Worm (Caenorhabditis elegans) whole organism, L4 larva: Measurements from ENCODE around the gene Y4C6B.2.
A peak's percentile ranks its signal among the peaks of the same experiment; 100 is the strongest.
"Not testable (repeated sequence)": the region's sequence is repeated elsewhere in the genome, so short reads cannot be mapped to it uniquely, and the experiment has no call there.

Experiments used
- D1046.2 ChIP-seq: fragments of 200-800 bp; sonication (Bioruptor generic); IDR thresholded peaks from 2 replicates; pipeline ENCODE4 v1.3.6; 2022; ENCODE audit warnings: missing genetic modification characterization, missing compliant biosample characterization
- T26A8.4 ChIP-seq: fragments of 200-800 bp; sonication (Bioruptor generic); IDR thresholded peaks from 2 replicates; pipeline ENCODE4 v1.3.6; 2022; ENCODE audit warnings: missing genetic modification characterization, missing compliant biosample characterization
- Y105C5A.15 ChIP-seq: fragments of 200-800 bp; sonication (Bioruptor generic); IDR thresholded peaks from 2 replicates; pipeline ENCODE4 v1.3.6; 2022; ENCODE audit warnings: missing genetic modification characterization, missing compliant biosample characterization
- Y75B8A.6 ChIP-seq: fragments of 200-800 bp; sonication (Bioruptor generic); IDR thresholded peaks from 2 replicates; pipeline ENCODE4 v1.3.6; 2022; ENCODE audit warnings: missing genetic modification reagents, missing genetic modification characterization, missing compliant biosample characterization
- aha-1 ChIP-seq: fragments of 150-350 bp; peaks from one replicate; lab custom pipeline; 2014; ENCODE audit warnings: missing biosample characterization, missing genetic modification characterization
- arid-1 ChIP-seq: fragments of 200-800 bp; sonication (Bioruptor generic); conservative IDR thresholded peaks from 2 replicates; pipeline ENCODE4 v1.3.6; 2022; ENCODE audit warnings: missing genetic modification reagents, missing genetic modification characterization, missing compliant biosample characterization
- ctbp-1 ChIP-seq: fragments of 200-800 bp; sonication (Bioruptor generic); IDR thresholded peaks from 2 replicates; pipeline ENCODE4 v1.3.6; 2022; ENCODE audit warnings: missing genetic modification reagents, missing genetic modification characterization, missing compliant biosample characterization
- daf-16 ChIP-seq, 3 experiments: sonication (generic microtip); optimal IDR thresholded peaks; 2 replicates each; lab custom pipeline; 2016 to 2017; ENCODE audit warnings: missing genetic modification characterization in 3 of 3, missing genetic modification reagents in 3 of 3, mild to moderate bottlenecking in 2 of 3, missing compliant biosample characterization in 2 of 3, missing biosample characterization in 1 of 3, moderate library complexity in 1 of 3
- dmd-6 ChIP-seq: fragments of 200-800 bp; sonication (Bioruptor generic); IDR thresholded peaks from 2 replicates; pipeline ENCODE4 v1.3.6; 2022; ENCODE audit warnings: missing genetic modification reagents, missing genetic modification characterization, missing compliant biosample characterization
- dmd-9 ChIP-seq: fragments of 200-800 bp; sonication (Bioruptor generic); IDR thresholded peaks from 2 replicates; pipeline ENCODE4 v1.3.6; 2022; ENCODE audit warnings: missing genetic modification reagents, missing genetic modification characterization, missing compliant biosample characterization
- dve-1 ChIP-seq: sonication (generic microtip); optimal IDR thresholded peaks from 2 replicates; lab custom pipeline; 2017; ENCODE audit warnings: antibody characterized with exemption, mild to moderate bottlenecking, missing genetic modification characterization, missing compliant biosample characterization; ENCODE audit not compliant: insufficient read depth
- egl-43 ChIP-seq: fragments of 200-800 bp; sonication (Bioruptor generic); IDR thresholded peaks from 2 replicates; pipeline ENCODE4 v1.3.6; 2022; ENCODE audit warnings: missing genetic modification reagents, missing genetic modification characterization, missing compliant biosample characterization
- gei-8 ChIP-seq: fragments of 200-800 bp; sonication (Bioruptor generic); optimal IDR thresholded peaks from 2 replicates; lab custom pipeline; 2018; ENCODE audit warnings: mild to moderate bottlenecking, missing genetic modification characterization, missing compliant biosample characterization
- hif-1 ChIP-seq, 2 experiments: sonication (generic microtip); optimal IDR thresholded peaks; 2 replicates each; lab custom pipeline; 2016 to 2017; ENCODE audit warnings: missing compliant biosample characterization in 2 of 2, missing genetic modification characterization in 2 of 2, missing genetic modification reagents in 2 of 2, missing genotype in 2 of 2, mild to moderate bottlenecking in 1 of 2
- hlh-11 ChIP-seq: fragments of 200-800 bp; sonication (Bioruptor generic); optimal IDR thresholded peaks from 2 replicates; lab custom pipeline; 2018; ENCODE audit warnings: mild to moderate bottlenecking, missing genetic modification characterization, missing compliant biosample characterization
- jun-1 ChIP-seq: fragments of 150-350 bp; optimal IDR thresholded peaks from 2 replicates; lab custom pipeline; 2014; ENCODE audit warnings: missing biosample characterization, missing genetic modification reagents, missing genetic modification characterization
- lin-15B ChIP-seq: fragments of 150-350 bp; sonication (generic microtip); optimal IDR thresholded peaks from 3 replicates; lab custom pipeline; 2014; ENCODE audit warnings: missing biosample characterization, missing genetic modification characterization
- lin-29 ChIP-seq: fragments of 200-800 bp; sonication (Bioruptor generic); IDR thresholded peaks from 2 replicates; pipeline ENCODE4 v1.3.6; 2022; ENCODE audit warnings: missing genetic modification reagents, missing genetic modification characterization, missing compliant biosample characterization
- lin-38 ChIP-seq: fragments of 200-800 bp; sonication (Bioruptor generic); IDR thresholded peaks from 2 replicates; pipeline ENCODE4 v1.3.6; 2022; ENCODE audit warnings: missing genetic modification reagents, missing genetic modification characterization, missing compliant biosample characterization
- lsy-2 ChIP-seq, 2 experiments: fragments of 150-350 bp in 1 of 2; sonication (generic microtip) in 1 of 2; optimal IDR thresholded peaks; 2 replicates each; lab custom pipeline; 2014 to 2017; ENCODE audit warnings: missing biosample characterization in 2 of 2, missing genetic modification characterization in 2 of 2
- mdl-1 ChIP-seq, 2 experiments: fragments of 150-350 bp in 1 of 2; sonication (generic microtip) in 1 of 2; optimal IDR thresholded peaks; 2 replicates each; lab custom pipeline; 2014 to 2017; ENCODE audit warnings: missing biosample characterization in 2 of 2, missing genetic modification characterization in 2 of 2
- mep-1 ChIP-seq: fragments of 150-350 bp; sonication (generic microtip); optimal IDR thresholded peaks from 3 replicates; lab custom pipeline; 2014; ENCODE audit warnings: missing biosample characterization, missing genetic modification characterization
- nhr-10 ChIP-seq: fragments of 150-350 bp; optimal IDR thresholded peaks from 2 replicates; lab custom pipeline; 2014; ENCODE audit warnings: missing biosample characterization, missing genetic modification characterization
- nhr-11 ChIP-seq: fragments of 150-350 bp; optimal IDR thresholded peaks from 2 replicates; lab custom pipeline; 2014; ENCODE audit warnings: missing biosample characterization, missing genetic modification characterization
- nhr-28 ChIP-seq: fragments of 150-350 bp; optimal IDR thresholded peaks from 2 replicates; lab custom pipeline; 2014; ENCODE audit warnings: missing biosample characterization, missing genetic modification characterization
- nhr-42 ChIP-seq: fragments of 200-800 bp; sonication (Bioruptor generic); IDR thresholded peaks from 2 replicates; pipeline ENCODE4 v1.3.6; 2022; ENCODE audit warnings: missing genetic modification characterization, missing compliant biosample characterization
- nhr-6 ChIP-seq: fragments of 150-350 bp; optimal IDR thresholded peaks from 2 replicates; lab custom pipeline; 2014; ENCODE audit warnings: missing biosample characterization, missing genetic modification characterization
- pha-4 ChIP-seq, 2 experiments: fragments of 150-350 bp in 1 of 2; fragments of 200-800 bp in 1 of 2; sonication (Bioruptor generic) in 1 of 2; IDR thresholded peaks in 1 of 2; optimal IDR thresholded peaks in 1 of 2; 2 replicates each; pipeline versions ENCODE4 v1.3.6 to Lab custom; 2014 to 2022; ENCODE audit warnings: missing genetic modification characterization in 2 of 2, missing genetic modification reagents in 2 of 2, missing biosample characterization in 1 of 2, missing compliant biosample characterization in 1 of 2
- php-3 ChIP-seq: fragments of 200-800 bp; sonication (Bioruptor generic); IDR thresholded peaks from 2 replicates; pipeline ENCODE4 v1.3.6; 2022; ENCODE audit warnings: missing genetic modification reagents, missing genetic modification characterization, missing compliant biosample characterization
- pqm-1 ChIP-seq: sonication (generic microtip); optimal IDR thresholded peaks from 2 replicates; lab custom pipeline; 2017; ENCODE audit warnings: missing biosample characterization, missing genetic modification characterization
- unc-130 ChIP-seq: sonication (generic microtip); optimal IDR thresholded peaks from 2 replicates; lab custom pipeline; 2016; ENCODE audit warnings: missing genetic modification reagents, missing genetic modification characterization, missing compliant biosample characterization
- unc-39 ChIP-seq: sonication (generic microtip); optimal IDR thresholded peaks from 2 replicates; lab custom pipeline; 2017; ENCODE audit warnings: missing biosample characterization, missing genetic modification characterization
- unc-62 ChIP-seq, 3 experiments: fragments of 150-350 bp in 1 of 3; sonication (generic microtip); optimal IDR thresholded peaks in 2 of 3; peaks in 1 of 3; 1 replicate in 1 of 3; 2 replicates in 2 of 3; lab custom pipeline; 2014 to 2017; ENCODE audit warnings: missing biosample characterization in 3 of 3, missing genetic modification characterization in 3 of 3, missing genetic modification reagents in 3 of 3, missing genotype in 1 of 3
- vab-7 ChIP-seq: fragments of 200-800 bp; sonication (Bioruptor generic); IDR thresholded peaks from 2 replicates; pipeline ENCODE4 v1.3.6; 2022; ENCODE audit warnings: missing genetic modification reagents, missing genetic modification characterization, missing compliant biosample characterization
- zfp-3 ChIP-seq: fragments of 200-800 bp; sonication (Bioruptor generic); conservative IDR thresholded peaks from 2 replicates; pipeline ENCODE4 v1.3.6; 2022; ENCODE audit warnings: missing genetic modification reagents, missing genetic modification characterization, missing compliant biosample characterization
- zip-2 ChIP-seq: fragments of 150-350 bp; optimal IDR thresholded peaks from 2 replicates; lab custom pipeline; 2014; ENCODE audit warnings: missing biosample characterization, missing genetic modification characterization

Y4C6B.2 gene

DNA sequence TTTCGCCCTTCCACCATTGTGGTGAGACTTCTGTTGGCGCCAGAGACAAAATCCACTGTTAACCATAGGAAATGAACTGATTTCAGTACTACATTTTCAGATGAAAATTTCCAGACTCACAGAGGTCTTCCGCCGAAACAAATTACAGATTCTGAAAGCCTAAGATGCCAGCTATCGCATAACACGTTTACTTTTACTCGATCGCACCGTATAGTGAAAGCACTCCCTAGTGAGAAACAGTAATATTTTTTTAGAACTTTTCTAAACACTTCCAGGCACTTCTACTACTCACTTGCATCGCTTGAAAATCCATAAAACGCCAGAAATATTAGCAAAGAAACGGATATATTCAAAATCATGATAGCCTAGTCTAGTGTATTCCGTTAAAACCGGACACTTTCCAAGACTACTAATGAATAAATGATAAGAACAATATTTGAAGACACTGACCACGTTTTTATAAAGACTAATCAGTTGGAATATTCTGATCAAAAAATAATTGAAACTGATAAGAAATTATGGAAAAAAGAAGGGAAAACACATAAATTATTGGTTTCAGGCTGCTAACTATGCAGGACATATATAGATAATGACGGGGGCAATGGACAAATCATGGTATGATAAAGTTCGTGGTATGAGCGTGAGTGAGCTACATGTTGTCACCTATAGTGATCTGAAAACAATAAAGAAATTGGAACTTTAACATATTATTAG is 11.3 kb downstream of the Y4C6B.2 start, which contains the start of gene gba-4:
Gene gba-4, minus strand, starts transcription at position 418 of the 714 bp plus-strand sequence.
- TF ChIP-seq nhr-28 (tag; lab: Kevin White, UChicago): peak; percentile 35
- not testable (repeated sequence) for TF ChIP-seq daf-16 (GFP tag; optimal IDR thresholded peaks at IDR 0.05; lab: Kevin White, UChicago)
- peak; percentile 40 for TF ChIP-seq daf-16 (tag; optimal IDR thresholded peaks at IDR 0.05; lab: Kevin White, UChicago)
- peak; percentile 74 for TF ChIP-seq dve-1 (tag; lab: Kevin White, UChicago)
- TF ChIP-seq aha-1: peak; percentile 83
- peak; percentile 30 for TF ChIP-seq hlh-11 (tag; lab: Kevin White, UChicago)
- peak; percentile 62 for TF ChIP-seq dmd-6 (GFP tag; lab: Robert Waterston, UW)
- peak; percentile 84 for TF ChIP-seq pqm-1 (tag; lab: Kevin White, UChicago)

DNA sequence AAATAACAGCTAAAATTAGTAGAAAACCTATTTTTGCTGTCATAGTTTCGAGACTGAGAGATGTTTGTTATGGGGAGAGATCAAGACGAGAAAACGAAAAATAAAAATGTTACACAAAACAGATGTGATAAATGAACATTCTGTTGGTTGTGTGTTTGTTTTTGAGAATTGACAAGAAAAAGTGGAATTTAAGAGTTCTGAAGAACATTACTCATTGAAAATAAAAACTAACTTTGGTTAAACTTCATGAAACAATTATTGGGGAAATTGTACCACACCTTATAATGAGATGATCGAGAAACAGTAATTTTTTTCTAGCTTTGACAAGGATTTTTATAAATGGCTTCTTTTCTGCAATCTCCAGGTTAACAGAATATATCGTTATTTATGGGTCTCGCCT is 14.0 kb downstream of the Y4C6B.2 start, which contains the start of gene Y4C6B.7:
Gene Y4C6B.7, minus strand, starts transcription at position 101 of the 400 bp plus-strand sequence.
- peak; percentile 46 for TF ChIP-seq aha-1
- TF ChIP-seq mdl-1 (tag; optimal IDR thresholded peaks at IDR 0.05; lab: Kevin White, UChicago): no peak

DNA sequence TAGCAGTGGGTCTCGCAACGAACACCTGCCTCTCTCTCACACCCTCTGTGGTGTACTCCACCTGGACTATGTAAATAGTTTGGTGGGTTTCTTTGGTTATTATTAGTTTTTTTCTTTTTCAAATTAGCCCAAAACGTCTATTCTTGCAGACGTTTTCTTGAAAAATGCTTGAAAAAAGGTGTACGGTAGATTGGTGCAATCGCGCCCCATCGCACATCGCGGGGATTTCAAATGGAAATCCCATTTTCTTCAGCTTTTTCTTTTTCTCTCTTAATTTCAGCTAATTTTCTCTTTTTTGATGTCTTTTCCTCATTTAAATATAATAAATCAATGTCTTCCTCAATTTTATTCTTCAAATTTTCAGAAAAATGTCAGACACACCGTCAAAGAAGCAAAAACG is 14.8 kb downstream of the Y4C6B.2 start, which contains the start of gene Y4C6B.1:
Gene Y4C6B.1, plus strand, starts transcription at position 365 of the 400 bp plus-strand sequence.
- TF ChIP-seq unc-39 (tag; lab: Kevin White, UChicago) (no peak), lsy-2 (tag; optimal IDR thresholded peaks at IDR 0.05; lab: Kevin White, UChicago) (peak in 1 of 2 experiments; percentile 83), dmd-6 (GFP tag; lab: Robert Waterston, UW) (no peak), nhr-10 (tag; lab: Kevin White, UChicago) (no peak), nhr-42 (GFP tag; lab: Robert Waterston, UW) (no peak), ctbp-1 (GFP tag; lab: Robert Waterston, UW) (no peak), D1046.2 (GFP tag; lab: Robert Waterston, UW) (no peak), lin-38 (GFP tag; lab: Robert Waterston, UW) (peak; percentile 87), gei-8 (GFP tag; lab: Kevin White, UChicago) (no peak), jun-1 (tag; lab: Kevin White, UChicago) (no peak)

ce11 chrIV:5354564-5354963 is 15.2 kb downstream of the Y4C6B.2 start:
- TF ChIP-seq Y105C5A.15 (GFP tag; lab: Robert Waterston, UW): no peak
- no peak for TF ChIP-seq zip-2 (tag; lab: Kevin White, UChicago)
- TF ChIP-seq hif-1 (tag; optimal IDR thresholded peaks at IDR 0.05; lab: Kevin White, UChicago): no peak
- TF ChIP-seq unc-62 (GFP tag; optimal IDR thresholded peaks at IDR 0.05 in 1 of 2; lab: Kevin White, UChicago): peak in 1 of 2 experiments; percentile 96
- TF ChIP-seq unc-62 (tag; optimal IDR thresholded peaks at IDR 0.05; lab: Kevin White, UChicago): no peak
- no peak for TF ChIP-seq T26A8.4 (GFP tag; lab: Robert Waterston, UW)

- TF ChIP-seq lin-15B (tag; lab: Kevin White, UChicago): no peak
- TF ChIP-seq Y105C5A.15 (GFP tag; lab: Robert Waterston, UW): no peak
- TF ChIP-seq nhr-6 (tag; lab: Kevin White, UChicago): no peak
Measured at ce11 chrIV:5360533-5360932, 21.2 kb downstream of the Y4C6B.2 start, which contains the start of gene F41H10.5. TSS of gene F41H10.5 (plus strand) at chrIV:5360907.

DNA sequence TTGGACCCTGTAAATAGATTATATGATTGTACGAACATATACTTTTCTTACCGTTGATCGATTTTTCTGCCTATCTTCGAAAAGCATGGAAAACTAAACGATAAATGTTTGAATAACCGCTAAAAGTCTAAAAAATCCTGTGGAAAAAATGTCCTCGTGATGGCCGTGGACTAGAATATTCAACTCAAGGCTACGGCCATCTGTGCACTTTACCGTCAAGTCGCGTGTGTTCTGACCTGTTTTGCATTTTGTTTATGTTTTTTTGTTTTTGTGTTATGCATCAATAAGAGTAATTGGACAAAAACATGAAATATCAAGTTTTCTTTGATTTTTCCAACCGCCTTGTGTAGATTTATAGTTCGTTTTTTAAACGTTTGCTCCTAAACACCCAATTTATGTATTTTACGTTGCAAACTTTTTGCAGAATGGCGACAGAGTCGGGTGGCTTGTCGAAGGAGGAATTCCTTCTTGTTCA is 24.8 kb downstream of the Y4C6B.2 start, which contains the start of the genes hda-6 and F41H10.4:
Gene hda-6, minus strand, starts transcription at position 172 of the 475 bp plus-strand sequence.
Gene F41H10.4, plus strand, starts transcription at position 425 of the 475 bp plus-strand sequence.
- TF ChIP-seq mep-1: peak; percentile 77
- TF ChIP-seq unc-130 (GFP tag; lab: Kevin White, UChicago): peak; percentile 85
- no peak for TF ChIP-seq nhr-11 (tag; lab: Kevin White, UChicago)
- no peak for TF ChIP-seq lin-29
- TF ChIP-seq ctbp-1 (GFP tag; lab: Robert Waterston, UW): no peak
- peak in 1 of 2 experiments; percentile 78 for TF ChIP-seq hif-1 (tag; optimal IDR thresholded peaks at IDR 0.05; lab: Kevin White, UChicago)
- no peak for TF ChIP-seq php-3 (GFP tag; lab: Robert Waterston, UW)
- TF ChIP-seq dmd-9 (GFP tag; lab: Robert Waterston, UW): peak; percentile 73; the same call in 1 of the 2 replicates
- TF ChIP-seq Y75B8A.6 (GFP tag; lab: Robert Waterston, UW): no peak
- no peak for TF ChIP-seq zfp-3 (GFP tag; lab: Robert Waterston, UW)
- TF ChIP-seq egl-43 (GFP tag; lab: Robert Waterston, UW): no peak
- TF ChIP-seq pha-4 (GFP tag; IDR thresholded peaks at IDR 0.05; lab: Robert Waterston, UW): no peak
- peak; percentile 81 for TF ChIP-seq pha-4 (tag; optimal IDR thresholded peaks at IDR 0.05; lab: Kevin White, UChicago)
- 0 out of 2 replicates have a peak, but pooled peaks have one; percentile 27 for TF ChIP-seq arid-1 (GFP tag; lab: Robert Waterston, UW)
- TF ChIP-seq vab-7 (GFP tag; lab: Robert Waterston, UW): no peak
- TF ChIP-seq lin-38 (GFP tag; lab: Robert Waterston, UW): peak; percentile 79
- peak; percentile 69 for TF ChIP-seq dve-1 (tag; lab: Kevin White, UChicago)
- TF ChIP-seq aha-1: peak; percentile 22
- peak in 1 of 2 experiments; percentile 83 for TF ChIP-seq daf-16 (GFP tag; optimal IDR thresholded peaks at IDR 0.05; lab: Kevin White, UChicago)
- peak; percentile 71 for TF ChIP-seq daf-16 (tag; optimal IDR thresholded peaks at IDR 0.05; lab: Kevin White, UChicago)
